Fruit fly (Drosophila melanogaster) whole organism, embryonic: ENCODE data around the gene Ndfip.

Experiments used
- Adf1 ChIP-seq: fragments of 200-800 bp; sonication (Bioruptor generic); IDR thresholded peaks from 2 replicates; pipeline ENCODE4 v1.3.6; 2022; ENCODE audit warnings: missing biosample characterization, missing genetic modification characterization
- CG12391 ChIP-seq: fragments of 200-800 bp; sonication (Bioruptor generic); optimal IDR thresholded peaks from 3 replicates; lab custom pipeline; 2018; ENCODE audit warnings: missing biosample characterization, mild to moderate bottlenecking, missing genetic modification characterization, moderate library complexity
- CG12659 ChIP-seq: fragments of 200-800 bp; sonication (Bioruptor generic); optimal IDR thresholded peaks from 3 replicates; lab custom pipeline; 2017; ENCODE audit warnings: mild to moderate bottlenecking, missing biosample characterization, missing genetic modification reagents, missing genetic modification characterization
- CG12744 ChIP-seq: fragments of 200-800 bp; sonication (Bioruptor generic); optimal IDR thresholded peaks from 2 replicates; lab custom pipeline; 2016; ENCODE audit warnings: missing biosample characterization, missing genetic modification characterization
- CG12942 ChIP-seq: fragments of 200-800 bp; sonication (Bioruptor generic); optimal IDR thresholded peaks from 3 replicates; lab custom pipeline; 2016; ENCODE audit warnings: missing biosample characterization, missing genetic modification characterization
- CG13296 ChIP-seq: fragments of 200-800 bp; sonication (Bioruptor generic); optimal IDR thresholded peaks from 3 replicates; lab custom pipeline; 2018; ENCODE audit warnings: missing biosample characterization, mild to moderate bottlenecking, missing genetic modification characterization
- CG14860 ChIP-seq: fragments of 200-800 bp; sonication (Bioruptor generic); IDR thresholded peaks from 3 replicates; pipeline ENCODE4 v1.3.6; 2022; ENCODE audit warnings: missing biosample characterization, missing genetic modification characterization; ENCODE audit not compliant: partially characterized antibody
- CG14965 ChIP-seq: fragments of 200-800 bp; sonication (Bioruptor generic); optimal IDR thresholded peaks from 2 replicates; lab custom pipeline; 2016; ENCODE audit warnings: missing biosample characterization, missing genetic modification characterization, borderline replicate concordance
- CG1602 ChIP-seq: fragments of 200-800 bp; sonication (Bioruptor generic); optimal IDR thresholded peaks from 3 replicates; lab custom pipeline; 2016; ENCODE audit warnings: missing biosample characterization, missing genetic modification characterization
- CG17359 ChIP-seq: fragments of 200-800 bp; sonication (Bioruptor generic); optimal IDR thresholded peaks from 3 replicates; lab custom pipeline; 2018; ENCODE audit warnings: missing biosample characterization, mild to moderate bottlenecking, missing genetic modification characterization, moderate library complexity
- CG17361 ChIP-seq: fragments of 200-800 bp; sonication (Bioruptor generic); IDR thresholded peaks from 3 replicates; pipeline ENCODE4 v1.3.6; 2022; ENCODE audit warnings: missing biosample characterization, missing genetic modification characterization
- CG17568 ChIP-seq: fragments of 200-800 bp; sonication (Bioruptor generic); optimal IDR thresholded peaks from 2 replicates; lab custom pipeline; 2018; ENCODE audit warnings: missing biosample characterization, mild to moderate bottlenecking, missing genetic modification characterization, moderate library complexity
- CG17912 ChIP-seq: fragments of 200-800 bp; sonication (Bioruptor generic); optimal IDR thresholded peaks from 2 replicates; lab custom pipeline; 2018; ENCODE audit warnings: missing biosample characterization, mild to moderate bottlenecking, missing genetic modification characterization
- CG2116 ChIP-seq: fragments of 200-800 bp; sonication (Bioruptor generic); optimal IDR thresholded peaks from 3 replicates; lab custom pipeline; 2018; ENCODE audit warnings: missing biosample characterization, mild to moderate bottlenecking, missing genetic modification characterization
- CG2678 ChIP-seq: fragments of 200-800 bp; sonication (Bioruptor generic); optimal IDR thresholded peaks from 3 replicates; lab custom pipeline; 2019; ENCODE audit warnings: missing biosample characterization, mild to moderate bottlenecking, missing genetic modification characterization, moderate library complexity
- CG32767 ChIP-seq: fragments of 200-800 bp; sonication (Bioruptor generic); IDR thresholded peaks from 2 replicates; pipeline ENCODE4 v1.3.6; 2022; ENCODE audit warnings: missing biosample characterization, missing genetic modification characterization
- CG7987 ChIP-seq: fragments of 200-800 bp; sonication (Bioruptor generic); optimal IDR thresholded peaks from 2 replicates; lab custom pipeline; 2018; ENCODE audit warnings: missing biosample characterization, mild to moderate bottlenecking, missing genetic modification characterization, moderate library complexity
- CG8089 ChIP-seq: fragments of 200-800 bp; sonication (Bioruptor generic); optimal IDR thresholded peaks from 3 replicates; lab custom pipeline; 2016; ENCODE audit warnings: missing biosample characterization, missing genetic modification characterization
- CG9437 ChIP-seq: fragments of 200-800 bp; sonication (Bioruptor generic); optimal IDR thresholded peaks from 2 replicates; lab custom pipeline; 2018; ENCODE audit warnings: missing biosample characterization, mild to moderate bottlenecking, missing genetic modification characterization
- D19A ChIP-seq: fragments of 200-800 bp; optimal IDR thresholded peaks from 3 replicates; lab custom pipeline; 2019; ENCODE audit warnings: missing biosample characterization, mild to moderate bottlenecking, missing genetic modification characterization, moderate library complexity
- Ets65A ChIP-seq: fragments of 200-800 bp; sonication (Bioruptor generic); peaks from one replicate; lab custom pipeline; 2016; ENCODE audit warnings: missing biosample characterization, missing genetic modification characterization
- Hr39 ChIP-seq: fragments of >200 bp; optimal IDR thresholded peaks from 2 replicates; lab custom pipeline; 2017
- MBD-R2 ChIP-seq: fragments of 200-800 bp; sonication (Bioruptor generic); IDR thresholded peaks from 2 replicates; pipeline ENCODE4 v1.3.6; 2022; ENCODE audit warnings: missing biosample characterization, missing genetic modification characterization
- Myb ChIP-seq: fragments of 200-800 bp; sonication (Bioruptor generic); optimal IDR thresholded peaks from 2 replicates; lab custom pipeline; 2016; ENCODE audit warnings: missing biosample characterization, missing genetic modification characterization
- NFAT ChIP-seq: fragments of 200-800 bp; sonication (Bioruptor generic); IDR thresholded peaks from 2 replicates; pipeline ENCODE4 v1.3.6; 2022; ENCODE audit warnings: missing biosample characterization, missing genetic modification characterization
- NfI ChIP-seq: fragments of 200-800 bp; sonication (Bioruptor generic); optimal IDR thresholded peaks from 3 replicates; lab custom pipeline; 2018; ENCODE audit warnings: missing biosample characterization, mild to moderate bottlenecking, missing genetic modification characterization, moderate library complexity
- Ptx1 ChIP-seq: fragments of 200-800 bp; sonication (Bioruptor generic); IDR thresholded peaks from 2 replicates; pipeline ENCODE4 v1.3.6; 2022; ENCODE audit warnings: missing biosample characterization, missing genetic modification characterization
- Ravus ChIP-seq: fragments of 200-800 bp; sonication (Bioruptor generic); IDR thresholded peaks from 2 replicates; pipeline ENCODE4 v1.3.6; 2022; ENCODE audit warnings: missing biosample characterization, missing genetic modification characterization
- Rfx ChIP-seq: fragments of 200-800 bp; sonication (Bioruptor generic); IDR thresholded peaks from 2 replicates; pipeline ENCODE4 v1.3.6; 2022; ENCODE audit warnings: missing biosample characterization, missing genetic modification characterization
- Side ChIP-seq: fragments of 200-800 bp; sonication (Bioruptor generic); optimal IDR thresholded peaks from 2 replicates; lab custom pipeline; 2016; ENCODE audit warnings: missing biosample characterization, missing genetic modification characterization
- Sry-δ ChIP-seq: fragments of 200-800 bp; sonication (Bioruptor generic); optimal IDR thresholded peaks from 2 replicates; lab custom pipeline; 2016; ENCODE audit warnings: missing biosample characterization, missing genetic modification characterization
- Xbp1 ChIP-seq: fragments of 200-800 bp; sonication (Bioruptor generic); optimal IDR thresholded peaks from 3 replicates; lab custom pipeline; 2016; ENCODE audit warnings: missing biosample characterization, mild to moderate bottlenecking, missing genetic modification characterization
- aop ChIP-seq: fragments of 200-800 bp; sonication (Bioruptor generic); IDR thresholded peaks from 2 replicates; pipeline ENCODE4 v1.3.6; 2022; ENCODE audit warnings: missing biosample characterization, missing genetic modification characterization
- bigmax ChIP-seq: fragments of 200-800 bp; sonication (Bioruptor generic); optimal IDR thresholded peaks from 2 replicates; lab custom pipeline; 2018; ENCODE audit warnings: missing biosample characterization, mild to moderate bottlenecking, missing genetic modification characterization
- corto ChIP-seq: fragments of 200-800 bp; sonication (Bioruptor generic); optimal IDR thresholded peaks from 2 replicates; lab custom pipeline; 2016; ENCODE audit warnings: missing biosample characterization, mild to moderate bottlenecking, missing genetic modification characterization, moderate library complexity
- crp ChIP-seq, 2 experiments: fragments of 200-800 bp; sonication (Bioruptor generic); optimal IDR thresholded peaks; 2 replicates in 1 of 2; 3 replicates in 1 of 2; lab custom pipeline; 2017; ENCODE audit warnings: missing biosample characterization in 2 of 2, missing genetic modification characterization in 2 of 2, mild to moderate bottlenecking in 1 of 2, moderate library complexity in 1 of 2
- da ChIP-seq: fragments of 200-800 bp; sonication (Bioruptor generic); optimal IDR thresholded peaks from 2 replicates; lab custom pipeline; 2016; ENCODE audit warnings: missing biosample characterization, missing genetic modification characterization
- esg ChIP-seq: fragments of 200-800 bp; sonication (Bioruptor generic); conservative IDR thresholded peaks from 2 replicates; pipeline ENCODE4 v1.3.6; 2022; ENCODE audit warnings: missing biosample characterization, missing genetic modification characterization
- hb ChIP-seq: fragments of 200-800 bp; sonication (Bioruptor generic); IDR thresholded peaks from 3 replicates; pipeline ENCODE4 v1.3.6; 2022; ENCODE audit warnings: missing biosample characterization, missing genetic modification characterization; ENCODE audit not compliant: partially characterized antibody
- lbe ChIP-seq: fragments of 200-800 bp; sonication (Bioruptor generic); optimal IDR thresholded peaks from 2 replicates; lab custom pipeline; 2016; ENCODE audit warnings: missing biosample characterization, mild to moderate bottlenecking, missing genetic modification characterization
- maf-S ChIP-seq: fragments of 200-800 bp; sonication (Bioruptor generic); optimal IDR thresholded peaks from 2 replicates; lab custom pipeline; 2016; ENCODE audit warnings: missing biosample characterization, missing genetic modification characterization
- pan ChIP-seq, 4 experiments: fragments of >200 bp in 3 of 4; fragments of 200-800 bp in 1 of 4; sonication (Bioruptor generic) in 1 of 4; optimal IDR thresholded peaks in 3 of 4; IDR thresholded peaks in 1 of 4; 2 replicates each; pipeline versions ENCODE4 v1.3.6 to Lab custom; 2017 to 2022; ENCODE audit warnings: missing biosample characterization in 2 of 4, missing genetic modification characterization in 2 of 4, mixed read lengths in 1 of 4
- pita ChIP-seq: fragments of 200-800 bp; sonication (Bioruptor generic); optimal IDR thresholded peaks from 2 replicates; lab custom pipeline; 2017; ENCODE audit warnings: missing biosample characterization, mild to moderate bottlenecking, missing genetic modification characterization
- pnt ChIP-seq: fragments of 200-800 bp; sonication (Bioruptor generic); optimal IDR thresholded peaks from 3 replicates; lab custom pipeline; 2016; ENCODE audit warnings: missing biosample characterization, missing genetic modification characterization
- sens ChIP-seq: fragments of 200-800 bp; sonication (Bioruptor generic); peaks from one replicate; lab custom pipeline; 2016; ENCODE audit warnings: missing biosample characterization, missing genetic modification characterization
- sima ChIP-seq: fragments of 200-800 bp; sonication (Bioruptor generic); optimal IDR thresholded peaks from 2 replicates; lab custom pipeline; 2016; ENCODE audit warnings: missing biosample characterization, missing genetic modification characterization
- slbo ChIP-seq: fragments of 200-800 bp; sonication (Bioruptor generic); IDR thresholded peaks from 2 replicates; pipeline ENCODE4 v1.3.6; 2022; ENCODE audit warnings: missing biosample characterization, missing genetic modification characterization
- tup ChIP-seq: fragments of 200-800 bp; sonication (Bioruptor generic); optimal IDR thresholded peaks from 2 replicates; lab custom pipeline; 2016; ENCODE audit warnings: missing biosample characterization, mild to moderate bottlenecking, missing genetic modification characterization, moderate library complexity
- wdn ChIP-seq: fragments of 200-800 bp; sonication (Bioruptor generic); IDR thresholded peaks from 2 replicates; pipeline ENCODE4 v1.3.6; 2022; ENCODE audit warnings: missing biosample characterization, missing genetic modification characterization

The Ndfip gene

DNA sequence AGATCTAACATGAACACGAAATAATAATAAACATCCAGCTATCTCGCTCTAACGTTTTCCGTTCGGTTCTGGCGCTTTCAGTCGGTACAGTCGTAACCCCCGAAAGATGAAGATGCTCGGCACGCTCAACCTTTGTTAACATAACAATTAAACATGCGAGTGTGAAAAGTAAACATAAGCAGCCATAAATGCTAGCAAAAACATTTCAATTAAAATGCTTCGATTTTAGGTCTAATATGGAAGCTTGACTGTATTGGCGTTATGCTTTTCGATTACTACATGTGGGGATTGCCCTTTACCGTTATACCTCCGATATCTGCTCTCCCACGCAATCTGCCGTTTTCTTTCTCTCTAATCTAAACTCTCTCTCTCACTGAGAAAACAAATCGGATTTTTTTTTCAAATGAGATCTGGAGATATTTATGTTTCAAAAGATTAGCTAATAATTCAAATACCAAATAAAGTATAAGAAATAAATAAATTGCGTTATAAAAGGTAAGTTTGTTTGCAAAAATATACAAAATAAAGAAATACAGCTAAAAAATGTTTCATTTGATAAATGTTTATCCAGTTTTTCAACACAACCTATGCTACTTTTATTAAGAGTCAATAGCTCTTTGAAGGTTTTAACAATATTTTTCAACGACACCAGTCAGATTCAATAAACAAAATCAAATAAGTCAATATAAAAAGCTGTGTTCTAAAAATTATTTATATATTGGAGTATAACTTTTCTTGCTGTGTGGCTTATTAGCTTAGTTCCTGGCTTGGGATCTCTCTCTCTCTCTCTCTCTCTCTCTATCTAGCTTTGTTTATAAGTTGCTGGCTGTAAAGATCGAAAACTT, 4.6 kb upstream of the Ndfip start (continued):
- TF ChIP-seq lbe, result peak; percentile 28
- TF ChIP-seq crp (GFP tag; optimal IDR thresholded peaks at IDR 0.05; lab: Kevin White, UChicago), result peak in 1 of 2 experiments; percentile 24
- TF ChIP-seq CG14860 (GFP tag; lab: Robert Waterston, UW), result no peak
- peak; percentile 80 for TF ChIP-seq CG12391 (tag; lab: Kevin White, UChicago)
- TF ChIP-seq da (GFP tag; lab: Kevin White, UChicago), result peak; percentile 77
- TF ChIP-seq slbo (GFP tag; lab: Robert Waterston, UW), result peak; percentile 98
- TF ChIP-seq CG2116 (GFP tag; lab: Kevin White, UChicago), result peak; percentile 59
- peak; percentile 92 for TF ChIP-seq Ptx1 (GFP tag; lab: Robert Waterston, UW)
- TF ChIP-seq CG14965 (GFP tag; lab: Kevin White, UChicago), result peak; percentile 69
- peak; percentile 85 for TF ChIP-seq CG7987
- peak; percentile 72 for TF ChIP-seq CG32767 (GFP tag; lab: Robert Waterston, UW)
- TF ChIP-seq corto (GFP tag; lab: Kevin White, UChicago), result peak; percentile 53
- TF ChIP-seq Xbp1 (GFP tag; lab: Kevin White, UChicago), result peak; percentile 86
- peak; percentile 81 for TF ChIP-seq tup (GFP tag; lab: Kevin White, UChicago)
- no peak for TF ChIP-seq pita (GFP tag; lab: Kevin White, UChicago)
- TF ChIP-seq CG12744 (GFP tag; lab: Kevin White, UChicago), result peak; percentile 80
- TF ChIP-seq CG12942, result peak; percentile 82
- TF ChIP-seq pan (optimal IDR thresholded peaks at IDR 0.05; lab: Kevin White, UChicago), result no peak
- peak in 1 of 2 experiments; percentile 94 for TF ChIP-seq pan (GFP tag; optimal IDR thresholded peaks at IDR 0.05 in 1 of 2, IDR thresholded peaks at IDR 0.05 in 1 of 2)
- peak; percentile 91 for TF ChIP-seq CG17359 (tag; lab: Kevin White, UChicago)
- TF ChIP-seq hb, result no peak
- TF ChIP-seq aop (GFP tag; lab: Robert Waterston, UW), result 0 out of 2 replicates have a peak, but pooled peaks have one; percentile 65
- TF ChIP-seq sens, result peak; percentile 96
- TF ChIP-seq Side (GFP tag; lab: Kevin White, UChicago), result peak; percentile 90
- TF ChIP-seq sima (GFP tag; lab: Kevin White, UChicago), result peak; percentile 57
- TF ChIP-seq CG9437, result peak; percentile 45
- peak; percentile 79 for TF ChIP-seq CG13296 (GFP tag; lab: Kevin White, UChicago)
- peak; percentile 77 for TF ChIP-seq CG1602 (GFP tag; lab: Kevin White, UChicago)
- peak; percentile 90 for TF ChIP-seq NfI
- TF ChIP-seq bigmax (GFP tag; lab: Kevin White, UChicago), result peak; percentile 65
- peak; percentile 99 for TF ChIP-seq Ets65A (GFP tag; lab: Kevin White, UChicago)
- peak; percentile 86 for TF ChIP-seq esg (GFP tag; lab: Robert Waterston, UW)
- peak; percentile 88 for TF ChIP-seq CG2678 (tag; lab: Kevin White, UChicago)
- TF ChIP-seq MBD-R2 (GFP tag; lab: Robert Waterston, UW), result peak; percentile 89
- TF ChIP-seq pnt (GFP tag; lab: Kevin White, UChicago), result peak; percentile 90
- no peak for TF ChIP-seq Hr39 (lab: Kevin White, UChicago)
- peak; percentile 90 for TF ChIP-seq wdn
- peak; percentile 57 for TF ChIP-seq Sry-δ (GFP tag; lab: Kevin White, UChicago)
- TF ChIP-seq D19A (tag; lab: Kevin White, UChicago), result peak; percentile 64
- peak; percentile 74 for TF ChIP-seq CG8089 (GFP tag; lab: Kevin White, UChicago)
- peak; percentile 98 for TF ChIP-seq Rfx
- TF ChIP-seq CG17912 (GFP tag; lab: Kevin White, UChicago), result peak; percentile 15
- peak; percentile 85 for TF ChIP-seq maf-S
- peak; percentile 72 for TF ChIP-seq CG17361 (GFP tag; lab: Robert Waterston, UW)
- TF ChIP-seq Adf1, result peak; percentile 74
- TF ChIP-seq CG17568 (GFP tag; lab: Kevin White, UChicago), result peak; percentile 84
- TF ChIP-seq CG12659 (GFP tag; lab: Kevin White, UChicago), result peak; percentile 86
- TF ChIP-seq Ravus (GFP tag; lab: Robert Waterston, UW), result peak; percentile 77
- TF ChIP-seq Myb (GFP tag; lab: Kevin White, UChicago), result peak; percentile 83
- TF ChIP-seq NFAT, result peak; percentile 97
